Worm (Caenorhabditis elegans) whole organism, young adult: ENCODE measurements around the gene C47D2.1.

Experiments used
- B0019.2 ChIP-seq: fragments of 200-800 bp; sonication (Bioruptor generic); conservative IDR thresholded peaks from 2 replicates; pipeline ENCODE4 v1.3.6; 2022; ENCODE audit warnings: missing genetic modification reagents, missing genetic modification characterization, missing compliant biosample characterization
- B0261.1 ChIP-seq: sonication (generic microtip); optimal IDR thresholded peaks from 2 replicates; lab custom pipeline; 2016; ENCODE audit warnings: mild to moderate bottlenecking, missing genetic modification characterization, moderate library complexity, missing compliant biosample characterization
- F10E7.11 ChIP-seq: sonication (generic microtip); optimal IDR thresholded peaks from 2 replicates; lab custom pipeline; 2017; ENCODE audit warnings: mild to moderate bottlenecking, missing genetic modification characterization, moderate library complexity, missing compliant biosample characterization
- F22D6.2 ChIP-seq: sonication (generic microtip); optimal IDR thresholded peaks from 2 replicates; lab custom pipeline; 2016; ENCODE audit warnings: mild to moderate bottlenecking, missing genetic modification characterization, missing compliant biosample characterization
- F33H1.4 ChIP-seq: fragments of 200-800 bp; sonication (Bioruptor generic); IDR thresholded peaks from 2 replicates; pipeline ENCODE4 v1.3.6; 2022; ENCODE audit warnings: missing genetic modification reagents, missing genetic modification characterization, missing compliant biosample characterization
- F55B11.4 ChIP-seq: sonication (generic microtip); optimal IDR thresholded peaks from 2 replicates; lab custom pipeline; 2016; ENCODE audit warnings: missing compliant biosample characterization, missing genetic modification characterization, borderline replicate concordance; ENCODE audit not compliant: insufficient read depth
- T07F8.4 ChIP-seq: sonication (generic microtip); optimal IDR thresholded peaks from 2 replicates; lab custom pipeline; 2016; ENCODE audit warnings: mild to moderate bottlenecking, missing genetic modification characterization, moderate library complexity, missing compliant biosample characterization
- ZK185.1 ChIP-seq: sonication (generic microtip); optimal IDR thresholded peaks from 2 replicates; lab custom pipeline; 2016; ENCODE audit warnings: mild to moderate bottlenecking, missing genetic modification characterization, missing compliant biosample characterization; ENCODE audit not compliant: poor library complexity, severe bottlenecking
- aptf-2 ChIP-seq: fragments of 200-800 bp; sonication (Bioruptor generic); conservative IDR thresholded peaks from 2 replicates; pipeline ENCODE4 v1.3.6; 2022; ENCODE audit warnings: missing genetic modification reagents, missing genetic modification characterization, missing compliant biosample characterization
- atf-7 ChIP-seq: sonication (generic microtip); optimal IDR thresholded peaks from 2 replicates; lab custom pipeline; 2017; ENCODE audit warnings: mild to moderate bottlenecking, missing genetic modification characterization, missing compliant biosample characterization
- attf-3 ChIP-seq: fragments of 200-800 bp; sonication (Bioruptor generic); conservative IDR thresholded peaks from 2 replicates; pipeline ENCODE4 v1.3.6; 2022; ENCODE audit warnings: missing genetic modification reagents, missing genetic modification characterization, missing compliant biosample characterization
- attf-6 ChIP-seq: fragments of 200-800 bp; sonication (Bioruptor generic); IDR thresholded peaks from 2 replicates; pipeline ENCODE4 v1.3.6; 2022; ENCODE audit warnings: missing genetic modification reagents, missing genetic modification characterization, missing compliant biosample characterization
- cebp-1 ChIP-seq, 2 experiments: fragments of 200-800 bp in 1 of 2; sonication (Bioruptor generic) in 1 of 2; sonication (generic microtip) in 1 of 2; IDR thresholded peaks in 1 of 2; optimal IDR thresholded peaks in 1 of 2; 2 replicates each; pipeline versions ENCODE4 v1.3.6 to Lab custom; 2017 to 2022; ENCODE audit warnings: missing compliant biosample characterization in 2 of 2, missing genetic modification characterization in 2 of 2, mild to moderate bottlenecking in 1 of 2, missing genetic modification reagents in 1 of 2, moderate library complexity in 1 of 2
- cebp-2 ChIP-seq: fragments of 200-800 bp; sonication (Bioruptor generic); IDR thresholded peaks from 2 replicates; pipeline ENCODE4 v1.3.6; 2022; ENCODE audit warnings: missing genetic modification characterization, missing compliant biosample characterization
- ceh-100 ChIP-seq: fragments of 200-800 bp; sonication (Bioruptor generic); IDR thresholded peaks from 2 replicates; pipeline ENCODE4 v1.3.6; 2022; ENCODE audit warnings: missing genetic modification reagents, missing genetic modification characterization, missing compliant biosample characterization
- ceh-40 ChIP-seq: fragments of 200-800 bp; sonication (Bioruptor generic); IDR thresholded peaks from 2 replicates; pipeline ENCODE4 v1.3.6; 2022; ENCODE audit warnings: missing genetic modification characterization, missing compliant biosample characterization
- efl-1 ChIP-seq: fragments of 150-350 bp; optimal IDR thresholded peaks from 2 replicates; lab custom pipeline; 2014; ENCODE audit warnings: missing biosample characterization, missing genetic modification reagents, missing genetic modification characterization
- ets-4 ChIP-seq: fragments of 200-800 bp; sonication (Bioruptor generic); optimal IDR thresholded peaks from 2 replicates; lab custom pipeline; 2018; ENCODE audit warnings: mild to moderate bottlenecking, missing genetic modification characterization, missing compliant biosample characterization
- hrde-1 ChIP-seq: sonication (generic microtip); optimal IDR thresholded peaks from 2 replicates; lab custom pipeline; 2016; ENCODE audit warnings: missing genetic modification characterization, mild to moderate bottlenecking, missing compliant biosample characterization, moderate library complexity, missing genotype, missing genetic modification reagents, borderline replicate concordance
- hsf-1 ChIP-seq: fragments of 200-800 bp; sonication (Bioruptor generic); IDR thresholded peaks from 2 replicates; pipeline ENCODE4 v1.3.6; 2022; ENCODE audit warnings: missing genetic modification reagents, missing genetic modification characterization, missing compliant biosample characterization
- let-526 ChIP-seq: fragments of 200-800 bp; sonication (Bioruptor generic); IDR thresholded peaks from 2 replicates; pipeline ENCODE4 v1.3.6; 2022; ENCODE audit warnings: missing genetic modification reagents, missing genetic modification characterization, missing compliant biosample characterization
- lin-54 ChIP-seq: fragments of 200-800 bp; sonication (Bioruptor generic); optimal IDR thresholded peaks from 2 replicates; lab custom pipeline; 2018; ENCODE audit warnings: mild to moderate bottlenecking, missing genetic modification characterization, missing compliant biosample characterization
- madf-10 ChIP-seq: sonication (generic microtip); optimal IDR thresholded peaks from 2 replicates; lab custom pipeline; 2016; ENCODE audit warnings: mild to moderate bottlenecking, missing genetic modification characterization, missing compliant biosample characterization
- madf-3 ChIP-seq: fragments of 200-800 bp; sonication (Bioruptor generic); IDR thresholded peaks from 2 replicates; pipeline ENCODE4 v1.3.6; 2022; ENCODE audit warnings: missing genetic modification reagents, missing genetic modification characterization, missing compliant biosample characterization
- madf-6 ChIP-seq: fragments of 200-800 bp; sonication (Bioruptor generic); IDR thresholded peaks from 2 replicates; pipeline ENCODE4 v1.3.6; 2022; ENCODE audit warnings: missing genetic modification reagents, missing genetic modification characterization, missing compliant biosample characterization
- nfyb-1 ChIP-seq: fragments of 200-800 bp; sonication (Bioruptor generic); IDR thresholded peaks from 2 replicates; pipeline ENCODE4 v1.3.6; 2022; ENCODE audit warnings: missing genetic modification reagents, missing genetic modification characterization, missing compliant biosample characterization
- nhr-80 ChIP-seq: sonication (generic microtip); optimal IDR thresholded peaks from 2 replicates; lab custom pipeline; 2016; ENCODE audit warnings: missing genetic modification characterization, missing compliant biosample characterization
- nhr-90 ChIP-seq: sonication (generic microtip); optimal IDR thresholded peaks from 2 replicates; lab custom pipeline; 2016; ENCODE audit warnings: missing genotype, mild to moderate bottlenecking, missing genetic modification characterization, missing compliant biosample characterization
- pha-4 ChIP-seq: fragments of 150-350 bp; sonication (generic microtip); optimal IDR thresholded peaks from 2 replicates; lab custom pipeline; 2014; ENCODE audit warnings: missing biosample characterization, missing genetic modification reagents, missing genetic modification characterization
- snpc-3.4 ChIP-seq: sonication (generic microtip); optimal IDR thresholded peaks from 2 replicates; lab custom pipeline; 2017; ENCODE audit warnings: missing genetic modification characterization, mild to moderate bottlenecking, missing compliant biosample characterization, antibody characterized with exemption, moderate library complexity, missing genotype, missing genetic modification reagents
- tbp1 ChIP-seq: fragments of 200-800 bp; sonication (Bioruptor generic); optimal IDR thresholded peaks from 2 replicates; lab custom pipeline; 2018; ENCODE audit warnings: mild to moderate bottlenecking, missing genetic modification characterization, missing compliant biosample characterization
- unc-62 ChIP-seq: fragments of 150-350 bp; optimal IDR thresholded peaks from 2 replicates; lab custom pipeline; 2014; ENCODE audit warnings: missing biosample characterization, missing genetic modification reagents, missing genetic modification characterization
- xnd-1 ChIP-seq: sonication (generic microtip); optimal IDR thresholded peaks from 2 replicates; lab custom pipeline; 2016; ENCODE audit warnings: missing genotype, missing genetic modification reagents, missing genetic modification characterization, missing compliant biosample characterization
- ztf-26 ChIP-seq: sonication (generic microtip); optimal IDR thresholded peaks from 2 replicates; lab custom pipeline; 2017; ENCODE audit warnings: missing genetic modification characterization, missing compliant biosample characterization
- ztf-6 ChIP-seq: fragments of 200-800 bp; sonication (Bioruptor generic); IDR thresholded peaks from 2 replicates; pipeline ENCODE4 v1.3.6; 2022; ENCODE audit warnings: missing genetic modification reagents, missing genetic modification characterization, missing compliant biosample characterization

The C47D2.1 gene

ce11 chrX:8236515-8236914, 21.6 kb downstream of the C47D2.1 start:
- TF ChIP-seq madf-10 (no peak), madf-6 (GFP tag; lab: Robert Waterston, UW) (no peak), cebp-2 (GFP tag; lab: Robert Waterston, UW) (no peak), ztf-26 (tag; lab: Kevin White, UChicago) (no peak), nhr-80 (tag; lab: Kevin White, UChicago) (peak; percentile 34), B0019.2 (GFP tag; lab: Robert Waterston, UW) (no peak), efl-1 (no peak), attf-3 (GFP tag; lab: Robert Waterston, UW) (no peak)

DNA sequence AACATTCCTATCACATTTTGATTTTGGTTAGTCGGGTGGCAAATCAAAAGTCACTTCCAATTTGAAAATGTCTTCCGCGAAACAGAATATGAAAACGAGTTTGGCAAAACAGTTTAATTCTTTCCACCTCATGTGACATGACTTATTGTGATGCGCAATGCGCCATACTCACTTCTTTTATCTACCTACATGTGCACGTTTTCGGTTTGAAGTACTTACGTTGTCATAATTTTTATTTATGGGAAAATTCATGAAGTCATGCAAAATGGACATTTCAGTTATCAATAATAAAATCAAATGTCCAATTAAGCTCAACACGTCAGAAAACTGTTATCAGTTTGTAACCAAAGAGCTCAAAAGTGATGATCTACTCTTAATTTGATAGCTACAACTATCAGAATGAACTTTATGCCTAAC, 23.8 kb downstream of the C47D2.1 start:
- peak; percentile 6 for TF ChIP-seq unc-62 (GFP tag; lab: Kevin White, UChicago)
- TF ChIP-seq nhr-80 (tag; lab: Kevin White, UChicago): peak; percentile 60
- no peak for TF ChIP-seq ceh-100
- no peak for TF ChIP-seq cebp-1 (GFP tag; IDR thresholded peaks at IDR 0.05; lab: Robert Waterston, UW)
- TF ChIP-seq cebp-1 (tag; optimal IDR thresholded peaks at IDR 0.05; lab: Kevin White, UChicago): peak; percentile 11
- TF ChIP-seq attf-6 (GFP tag; lab: Robert Waterston, UW): no peak

DNA sequence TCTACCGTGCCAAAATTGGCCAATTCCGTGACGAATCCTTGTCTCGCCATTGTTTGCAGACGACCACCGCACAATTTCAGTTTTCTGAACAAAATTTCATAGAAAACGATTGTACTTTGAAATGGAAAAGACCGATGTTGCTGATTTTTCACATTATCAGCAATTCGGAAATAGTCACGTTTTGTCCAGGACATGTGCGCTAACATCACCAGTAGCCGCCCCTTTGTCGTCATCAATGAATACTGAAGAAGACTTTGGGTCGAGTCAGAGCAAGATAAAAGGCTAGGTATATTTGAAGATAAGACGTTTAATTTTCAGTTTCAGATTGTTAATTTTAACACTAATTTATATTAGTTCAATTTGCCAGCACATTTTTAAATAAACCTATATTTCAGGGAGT, 27.0 kb downstream of the C47D2.1 start, which contains the start of gene endu-2:
Gene endu-2, plus strand, starts transcription at position 396 of the 400 bp plus-strand sequence.
- TF ChIP-seq cebp-1 (GFP tag; IDR thresholded peaks at IDR 0.05; lab: Robert Waterston, UW) (no peak), cebp-1 (tag; optimal IDR thresholded peaks at IDR 0.05; lab: Kevin White, UChicago) (peak; percentile 2), xnd-1 (tag; lab: Kevin White, UChicago) (no peak), nhr-80 (tag; lab: Kevin White, UChicago) (peak; percentile 42), snpc-3.4 (tag; lab: Kevin White, UChicago) (no peak), nfyb-1 (GFP tag; lab: Robert Waterston, UW) (0 out of 2 replicates have a peak, but pooled peaks have one; percentile 17), ztf-6 (GFP tag; lab: Robert Waterston, UW) (no peak)

ce11 chrX:8243116-8243515, 28.3 kb downstream of the C47D2.1 start:
- TF ChIP-seq nhr-90 (tag; lab: Kevin White, UChicago) (peak; percentile 15), ceh-40 (GFP tag; lab: Robert Waterston, UW) (no peak), F33H1.4 (GFP tag; lab: Robert Waterston, UW) (no peak), F10E7.11 (tag; lab: Kevin White, UChicago) (no peak), F55B11.4 (tag; lab: Kevin White, UChicago) (no peak), pha-4 (peak; percentile 31), unc-62 (GFP tag; lab: Kevin White, UChicago) (peak; percentile 75), ZK185.1 (tag; lab: Kevin White, UChicago) (peak; percentile 40), hrde-1 (tag; lab: Kevin White, UChicago) (no peak), aptf-2 (no peak), atf-7 (tag; lab: Kevin White, UChicago) (peak; percentile 68), cebp-1 (GFP tag; IDR thresholded peaks at IDR 0.05; lab: Robert Waterston, UW) (peak; percentile 90), cebp-1 (tag; optimal IDR thresholded peaks at IDR 0.05; lab: Kevin White, UChicago) (peak; percentile 94), F22D6.2 (no peak), B0261.1 (tag; lab: Kevin White, UChicago) (no peak), let-526 (GFP tag; lab: Robert Waterston, UW) (peak; percentile 70; the same call in 1 of the 2 replicates), nhr-80 (tag; lab: Kevin White, UChicago) (peak; percentile 93), efl-1 (no peak), madf-3 (no peak), lin-54 (GFP tag; lab: Kevin White, UChicago) (no peak), ztf-6 (GFP tag; lab: Robert Waterston, UW) (no peak), hsf-1 (0 out of 2 replicates have a peak, but pooled peaks have one; percentile 25), tbp1 (GFP tag; lab: Kevin White, UChicago) (peak; percentile 25), T07F8.4 (tag; lab: Kevin White, UChicago) (no peak), ets-4 (peak; percentile 65)
- TF ChIP-seq, all 124 proteins: peak for 11
